Worm (Caenorhabditis elegans): ENCODE measurements around the gene ceph-41.

ce11 chrIV:8163687-8164086, 36.7 kb downstream of the ceph-41 start, which contains the start of gene clec-51:
- TF ChIP-seq aha-1 (tag) (no peak), vab-7 (GFP tag; IDR thresholded peaks at IDR 0.05) (no peak), hlh-30 (tag; optimal IDR thresholded peaks at IDR 0.05; ENCODE audit: insufficient read depth) (no peak), set-16 (GFP tag; IDR thresholded peaks at IDR 0.05) (no peak), skn-1 (tag; optimal IDR thresholded peaks at IDR 0.05) (no peak), mdl-1 (tag; optimal IDR thresholded peaks at IDR 0.05) (no peak), nhr-11 (tag; optimal IDR thresholded peaks at IDR 0.05) (no peak), daf-12 (tag; optimal IDR thresholded peaks at IDR 0.05) (no peak)
